Fruit fly (Drosophila melanogaster) whole organism, embryonic: ENCODE results near the gene Obp28a.

Source experiments
- Ada2b ChIP-seq: fragments of 200-800 bp; sonication (Bioruptor generic); IDR thresholded peaks from 2 replicates; pipeline ENCODE4 v1.3.6; 2022; ENCODE audit warnings: missing biosample characterization, missing genetic modification characterization
- Antp ChIP-seq: fragments of 200-800 bp; sonication (Bioruptor generic); optimal IDR thresholded peaks from 3 replicates; lab custom pipeline; 2016; ENCODE audit warnings: missing biosample characterization, missing genetic modification characterization
- B-H1 ChIP-seq: fragments of 200-800 bp; sonication (Bioruptor generic); IDR thresholded peaks from 3 replicates; pipeline ENCODE4 v1.3.6; 2022; ENCODE audit warnings: missing biosample characterization, missing genetic modification characterization
- Blimp-1 ChIP-seq: fragments of 200-800 bp; sonication (Bioruptor generic); optimal IDR thresholded peaks from 3 replicates; lab custom pipeline; 2018; ENCODE audit warnings: missing biosample characterization, missing genetic modification characterization, mild to moderate bottlenecking, moderate library complexity, missing genetic modification reagents
- CG11093 ChIP-seq: fragments of 200-800 bp; sonication (Bioruptor generic); IDR thresholded peaks from 3 replicates; pipeline ENCODE4 v1.3.6; 2022; ENCODE audit warnings: missing biosample characterization, missing genetic modification characterization
- CG12299 ChIP-seq: fragments of 200-800 bp; sonication (Bioruptor generic); optimal IDR thresholded peaks from 2 replicates; lab custom pipeline; 2018; ENCODE audit warnings: missing biosample characterization, mild to moderate bottlenecking, missing genetic modification characterization
- CG13296 ChIP-seq: fragments of 200-800 bp; sonication (Bioruptor generic); optimal IDR thresholded peaks from 3 replicates; lab custom pipeline; 2018; ENCODE audit warnings: missing biosample characterization, mild to moderate bottlenecking, missing genetic modification characterization
- CG14050 ChIP-seq: fragments of 200-800 bp; sonication (Bioruptor generic); IDR thresholded peaks from 3 replicates; pipeline ENCODE4 v1.3.6; 2022; ENCODE audit warnings: missing biosample characterization, missing genetic modification characterization
- CG15073 ChIP-seq: fragments of 200-800 bp; sonication (Bioruptor generic); optimal IDR thresholded peaks from 2 replicates; lab custom pipeline; 2016; ENCODE audit warnings: missing biosample characterization, missing genetic modification characterization
- CG16813 ChIP-seq: fragments of 200-800 bp; sonication (Bioruptor generic); IDR thresholded peaks from 3 replicates; pipeline ENCODE4 v1.3.6; 2022; ENCODE audit warnings: missing biosample characterization, missing genetic modification characterization; ENCODE audit not compliant: partially characterized antibody
- CG17328 ChIP-seq: fragments of 200-800 bp; sonication (Bioruptor generic); IDR thresholded peaks from 2 replicates; pipeline ENCODE4 v1.3.6; 2022; ENCODE audit warnings: missing biosample characterization, missing genetic modification characterization
- CG17361 ChIP-seq: fragments of 200-800 bp; sonication (Bioruptor generic); IDR thresholded peaks from 3 replicates; pipeline ENCODE4 v1.3.6; 2022; ENCODE audit warnings: missing biosample characterization, missing genetic modification characterization
- CG17829 ChIP-seq: fragments of 200-800 bp; optimal IDR thresholded peaks from 2 replicates; lab custom pipeline; 2019; ENCODE audit warnings: missing biosample characterization, mild to moderate bottlenecking, missing genetic modification characterization, moderate library complexity
- CG33213 ChIP-seq: fragments of 200-800 bp; sonication (Bioruptor generic); optimal IDR thresholded peaks from 3 replicates; lab custom pipeline; 2016; ENCODE audit warnings: missing biosample characterization, missing genetic modification characterization
- CG34376 ChIP-seq: fragments of 200-800 bp; sonication (Bioruptor generic); optimal IDR thresholded peaks from 2 replicates; lab custom pipeline; 2018; ENCODE audit warnings: missing biosample characterization, mild to moderate bottlenecking, missing genetic modification characterization
- CG6175 ChIP-seq: fragments of 200-800 bp; sonication (Bioruptor generic); IDR thresholded peaks from 3 replicates; pipeline ENCODE4 v1.3.6; 2022; ENCODE audit warnings: missing biosample characterization, missing genetic modification characterization
- CG6689 ChIP-seq: fragments of 200-800 bp; sonication (Bioruptor generic); IDR thresholded peaks from 2 replicates; pipeline ENCODE4 v1.3.6; 2022; ENCODE audit warnings: missing biosample characterization, missing genetic modification characterization
- CG8478 ChIP-seq: fragments of >200 bp; optimal IDR thresholded peaks from 2 replicates; lab custom pipeline; 2018
- CG9727 ChIP-seq: fragments of 200-800 bp; sonication (Bioruptor generic); optimal IDR thresholded peaks from 3 replicates; lab custom pipeline; 2017; ENCODE audit warnings: missing biosample characterization, mild to moderate bottlenecking, missing genetic modification characterization
- CG9876 ChIP-seq: fragments of 200-800 bp; sonication (Bioruptor generic); optimal IDR thresholded peaks from 2 replicates; lab custom pipeline; 2016; ENCODE audit warnings: missing biosample characterization, missing genetic modification characterization
- Elba2 ChIP-seq: fragments of 200-800 bp; sonication (Bioruptor generic); optimal IDR thresholded peaks from 3 replicates; lab custom pipeline; 2016; ENCODE audit warnings: missing biosample characterization, missing genetic modification characterization
- Gug ChIP-seq: fragments of 200-800 bp; sonication (Bioruptor generic); IDR thresholded peaks from 4 replicates; pipeline ENCODE4 v1.3.6; 2022; ENCODE audit warnings: missing biosample characterization, missing genetic modification characterization
- H15 ChIP-seq: fragments of 200-800 bp; sonication (Bioruptor generic); IDR thresholded peaks from 3 replicates; pipeline ENCODE4 v1.3.6; 2022; ENCODE audit warnings: missing biosample characterization, missing genetic modification characterization
- Hand ChIP-seq: fragments of 200-800 bp; sonication (Bioruptor generic); optimal IDR thresholded peaks from 2 replicates; lab custom pipeline; 2017; ENCODE audit warnings: mild to moderate bottlenecking, missing biosample characterization, missing genetic modification reagents, missing genetic modification characterization
- Hr39 ChIP-seq: fragments of >200 bp; optimal IDR thresholded peaks from 2 replicates; lab custom pipeline; 2017
- Hsf ChIP-seq: fragments of 200-800 bp; sonication (Bioruptor generic); optimal IDR thresholded peaks from 3 replicates; lab custom pipeline; 2016; ENCODE audit warnings: missing biosample characterization, missing genetic modification characterization
- Jarid2 ChIP-seq: fragments of 200-800 bp; sonication (Bioruptor generic); optimal IDR thresholded peaks from 3 replicates; lab custom pipeline; 2017; ENCODE audit warnings: mild to moderate bottlenecking, missing biosample characterization, missing genetic modification reagents, missing genetic modification characterization
- Lhr ChIP-seq: fragments of 200-800 bp; sonication (Bioruptor generic); optimal IDR thresholded peaks from 3 replicates; lab custom pipeline; 2017; ENCODE audit warnings: mild to moderate bottlenecking, missing biosample characterization, missing genetic modification reagents, missing genetic modification characterization
- Lim3 ChIP-seq: fragments of 200-800 bp; sonication (Bioruptor generic); IDR thresholded peaks from 2 replicates; pipeline ENCODE4 v1.3.6; 2022; ENCODE audit warnings: missing biosample characterization, missing genetic modification characterization
- PHDP ChIP-seq: fragments of 200-800 bp; sonication (Bioruptor generic); optimal IDR thresholded peaks from 3 replicates; lab custom pipeline; 2018; ENCODE audit warnings: missing biosample characterization, mild to moderate bottlenecking, missing genetic modification characterization, moderate library complexity
- Trl ChIP-seq, 3 experiments: fragments of >200 bp in 2 of 3; fragments of 200-800 bp in 1 of 3; sonication (Bioruptor generic) in 1 of 3; optimal IDR thresholded peaks; 2 replicates in 1 of 3; 3 replicates in 2 of 3; lab custom pipeline; 2016 to 2017; ENCODE audit warnings: missing biosample characterization in 1 of 3, missing genetic modification characterization in 1 of 3
- Xrp1 ChIP-seq: fragments of 200-800 bp; sonication (Bioruptor generic); IDR thresholded peaks from 2 replicates; pipeline ENCODE4 v1.3.6; 2022; ENCODE audit warnings: missing biosample characterization, missing genetic modification characterization
- az2 ChIP-seq: fragments of 200-800 bp; sonication (Bioruptor generic); optimal IDR thresholded peaks from 3 replicates; lab custom pipeline; 2016; ENCODE audit warnings: missing biosample characterization, missing genetic modification characterization
- bcd ChIP-seq: fragments of 200-800 bp; sonication (Bioruptor generic); optimal IDR thresholded peaks from 2 replicates; lab custom pipeline; 2017; ENCODE audit warnings: missing biosample characterization, mild to moderate bottlenecking, missing genetic modification characterization
- cwo ChIP-seq: fragments of 200-800 bp; sonication (Bioruptor generic); optimal IDR thresholded peaks from 3 replicates; lab custom pipeline; 2017; ENCODE audit warnings: missing biosample characterization, missing genetic modification characterization, mild to moderate bottlenecking, moderate library complexity, missing genetic modification reagents
- dpn ChIP-seq, 2 experiments: fragments of 200-800 bp; sonication (Bioruptor generic); optimal IDR thresholded peaks; 3 replicates each; lab custom pipeline; 2016; ENCODE audit warnings: missing biosample characterization in 2 of 2, missing genetic modification characterization in 2 of 2
- grau ChIP-seq: fragments of 200-800 bp; optimal IDR thresholded peaks from 3 replicates; lab custom pipeline; 2019; ENCODE audit warnings: missing biosample characterization, mild to moderate bottlenecking, missing genetic modification characterization, moderate library complexity
- gro ChIP-seq: fragments of 200-800 bp; sonication (Bioruptor generic); optimal IDR thresholded peaks from 2 replicates; lab custom pipeline; 2016; ENCODE audit warnings: missing biosample characterization, missing genetic modification characterization
- lbe ChIP-seq: fragments of 200-800 bp; sonication (Bioruptor generic); optimal IDR thresholded peaks from 2 replicates; lab custom pipeline; 2016; ENCODE audit warnings: missing biosample characterization, mild to moderate bottlenecking, missing genetic modification characterization
- mam ChIP-seq: fragments of 200-800 bp; sonication (Bioruptor generic); optimal IDR thresholded peaks from 3 replicates; lab custom pipeline; 2016; ENCODE audit warnings: missing biosample characterization, missing genetic modification characterization
- org-1 ChIP-seq: fragments of 200-800 bp; sonication (Bioruptor generic); optimal IDR thresholded peaks from 2 replicates; lab custom pipeline; 2017; ENCODE audit warnings: missing biosample characterization, missing genetic modification characterization
- pfk ChIP-seq: fragments of 200-800 bp; sonication (Bioruptor generic); optimal IDR thresholded peaks from 2 replicates; lab custom pipeline; 2018; ENCODE audit warnings: missing biosample characterization, mild to moderate bottlenecking, missing genetic modification characterization, moderate library complexity
- phol ChIP-seq: fragments of 200-800 bp; sonication (Bioruptor generic); optimal IDR thresholded peaks from 3 replicates; lab custom pipeline; 2018; ENCODE audit warnings: missing biosample characterization, mild to moderate bottlenecking, missing genetic modification characterization, moderate library complexity
- sc ChIP-seq, 3 experiments: fragments of >200 bp in 2 of 3; fragments of 200-800 bp in 1 of 3; sonication (Bioruptor generic) in 1 of 3; optimal IDR thresholded peaks; 2 replicates in 2 of 3; 3 replicates in 1 of 3; lab custom pipeline; 2017; ENCODE audit warnings: mild to moderate bottlenecking in 1 of 3, missing biosample characterization in 1 of 3, missing genetic modification characterization in 1 of 3, missing genetic modification reagents in 1 of 3
- shn ChIP-seq: fragments of 200-800 bp; sonication (Bioruptor generic); optimal IDR thresholded peaks from 3 replicates; lab custom pipeline; 2016; ENCODE audit warnings: missing biosample characterization, missing genetic modification characterization
- so ChIP-seq: fragments of 200-800 bp; sonication (Bioruptor generic); IDR thresholded peaks from 3 replicates; pipeline ENCODE4 v1.3.6; 2022; ENCODE audit warnings: missing biosample characterization, missing genetic modification characterization
- stwl ChIP-seq: fragments of 200-800 bp; sonication (Bioruptor generic); optimal IDR thresholded peaks from 3 replicates; lab custom pipeline; 2018; ENCODE audit warnings: missing biosample characterization, mild to moderate bottlenecking, missing genetic modification characterization, moderate library complexity
- sug ChIP-seq: fragments of 200-800 bp; optimal IDR thresholded peaks from 2 replicates; lab custom pipeline; 2019; ENCODE audit warnings: missing biosample characterization, mild to moderate bottlenecking, missing genetic modification characterization, moderate library complexity
- trem ChIP-seq: fragments of 200-800 bp; optimal IDR thresholded peaks from 3 replicates; lab custom pipeline; 2019; ENCODE audit warnings: missing biosample characterization, mild to moderate bottlenecking, missing genetic modification characterization, moderate library complexity
- zen2 ChIP-seq: fragments of 200-800 bp; sonication (Bioruptor generic); IDR thresholded peaks from 3 replicates; pipeline ENCODE4 v1.3.6; 2022; ENCODE audit warnings: missing biosample characterization, missing genetic modification characterization; ENCODE audit not compliant: partially characterized antibody

The Obp28a gene

dm6 chr2L:7532644-7533324, 35.6 kb upstream of the Obp28a start (continued):
- TF ChIP-seq H15 (GFP tag; lab: Robert Waterston, UW) (no peak), Antp (GFP tag; lab: Kevin White, UChicago) (no peak), CG9727 (GFP tag; lab: Kevin White, UChicago) (peak; percentile 76), Lim3 (GFP tag; lab: Robert Waterston, UW) (no peak), CG33213 (GFP tag; lab: Kevin White, UChicago) (no peak), dpn (GFP tag; optimal IDR thresholded peaks at IDR 0.05; lab: Kevin White, UChicago) (no peak), Xrp1 (GFP tag; lab: Robert Waterston, UW) (peak; percentile 81), Lhr (GFP tag; lab: Kevin White, UChicago) (peak; percentile 3), Hand (GFP tag; lab: Kevin White, UChicago) (no peak), bcd (GFP tag; lab: Kevin White, UChicago) (peak; percentile 30), Trl (optimal IDR thresholded peaks at IDR 0.05; lab: Kevin White, UChicago) (no peak), Trl (GFP tag; optimal IDR thresholded peaks at IDR 0.05; lab: Kevin White, UChicago) (peak; percentile 28), CG6689 (GFP tag; lab: Robert Waterston, UW) (peak; percentile 44), CG11093 (GFP tag; lab: Robert Waterston, UW) (no peak), CG17829 (tag; lab: Kevin White, UChicago) (peak; percentile 73), B-H1 (GFP tag; lab: Robert Waterston, UW) (no peak), PHDP (tag; lab: Kevin White, UChicago) (peak; percentile 3), org-1 (GFP tag; lab: Kevin White, UChicago) (no peak), pfk (no peak), CG6175 (GFP tag; lab: Robert Waterston, UW) (no peak), Hsf (GFP tag; lab: Kevin White, UChicago) (peak; percentile 45), trem (tag; lab: Kevin White, UChicago) (peak; percentile 67), CG9876 (no peak), phol (tag; lab: Kevin White, UChicago) (peak; percentile 68), CG12299 (tag; lab: Kevin White, UChicago) (no peak), Jarid2 (GFP tag; lab: Kevin White, UChicago) (no peak), CG17328 (GFP tag; lab: Robert Waterston, UW) (no peak; the same call in 1 of the 2 replicates), lbe (GFP tag; lab: Kevin White, UChicago) (no peak), so (GFP tag; lab: Robert Waterston, UW) (no peak), CG8478 (no peak), Blimp-1 (GFP tag; lab: Kevin White, UChicago) (peak; percentile 60), sc (optimal IDR thresholded peaks at IDR 0.05; lab: Kevin White, UChicago) (no peak), sc (GFP tag; optimal IDR thresholded peaks at IDR 0.05; lab: Kevin White, UChicago) (peak; percentile 42), Hr39 (lab: Kevin White, UChicago) (no peak), CG13296 (GFP tag; lab: Kevin White, UChicago) (no peak), CG15073 (no peak), shn (GFP tag; lab: Kevin White, UChicago) (peak; percentile 11), Gug (GFP tag; lab: Robert Waterston, UW) (no peak), grau (tag; lab: Kevin White, UChicago) (peak; percentile 49), mam (GFP tag; lab: Kevin White, UChicago) (no peak), az2 (GFP tag; lab: Kevin White, UChicago) (peak; percentile 43), CG17361 (GFP tag; lab: Robert Waterston, UW) (peak; percentile 69), gro (GFP tag; lab: Kevin White, UChicago) (no peak), CG16813 (GFP tag; lab: Robert Waterston, UW) (no peak), CG14050 (GFP tag; lab: Robert Waterston, UW) (no peak), Elba2 (GFP tag; lab: Kevin White, UChicago) (no peak), sug (tag; lab: Kevin White, UChicago) (no peak), Ada2b (no peak), cwo (GFP tag; lab: Kevin White, UChicago) (no peak), zen2 (GFP tag; lab: Robert Waterston, UW) (no peak), CG34376 (GFP tag; lab: Kevin White, UChicago) (no peak), stwl (tag; lab: Kevin White, UChicago) (peak; percentile 36)
